Fruit fly (Drosophila melanogaster) ovary, adult (tissue): ENCODE measurements around the gene CG5180.

Experiments used
- CG17801 ChIP-seq: fragments of 200-800 bp; optimal IDR thresholded peaks from 2 replicates; lab custom pipeline; 2019; ENCODE audit warnings: missing biosample characterization, mild to moderate bottlenecking, missing genetic modification characterization, moderate library complexity; ENCODE audit not compliant: partially characterized antibody

CG5180 gene

dm6 chr3R:20565546-20565948 lies 7.8 kb downstream of the CG5180 start:
- TF ChIP-seq CG17801 (GFP tag; lab: Kevin White, UChicago): no peak

- TF ChIP-seq CG17801 (GFP tag; lab: Kevin White, UChicago): no peak
Observed at dm6 chr3R:20567507-20568222, 9.9 kb downstream of the CG5180 start.

dm6 chr3R:20573326-20573725 lies 15.6 kb downstream of the CG5180 start:
- no peak for TF ChIP-seq CG17801 (GFP tag; lab: Kevin White, UChicago)

dm6 chr3R:20574535-20574980 lies 16.8 kb downstream of the CG5180 start:
- TF ChIP-seq CG17801 (GFP tag; lab: Kevin White, UChicago): peak; percentile 70

dm6 chr3R:20576789-20577188 lies 19.1 kb downstream of the CG5180 start, which contains the start of the genes TFAM and CG5412:
TFAM (minus strand) TSS chr3R:20577010.
CG5412 (plus strand) TSS chr3R:20577053.
- TF ChIP-seq CG17801 (GFP tag; lab: Kevin White, UChicago): no peak

dm6 chr3R:20579816-20580215 lies 22.1 kb downstream of the CG5180 start, which contains the start of the genes EloB and Srp14:
EloB (minus strand) TSS chr3R:20579850.
Srp14 (plus strand) TSS chr3R:20580115.
- peak; percentile 88 for TF ChIP-seq CG17801 (GFP tag; lab: Kevin White, UChicago)

dm6 chr3R:20581376-20581775 lies 23.6 kb downstream of the CG5180 start, which contains the start of gene CG34008:
CG34008 (minus strand) TSS chr3R:20581522.
- no peak for TF ChIP-seq CG17801 (GFP tag; lab: Kevin White, UChicago)

- TF ChIP-seq CG17801 (GFP tag; lab: Kevin White, UChicago): peak; percentile 40
Observed at dm6 chr3R:20585566-20585965, 27.8 kb downstream of the CG5180 start, which contains the start of gene CG16953. CG16953 (minus strand) TSS chr3R:20585833.

- TF ChIP-seq CG17801 (GFP tag; lab: Kevin White, UChicago): no peak
Observed at dm6 chr3R:20586409-20586808, 28.7 kb downstream of the CG5180 start.

dm6 chr3R:20587630-20588479 lies 30.1 kb downstream of the CG5180 start, which contains the start of gene Septin2:
Septin2 (minus strand) TSS chr3R:20588356.
- peak; percentile 65 for TF ChIP-seq CG17801 (GFP tag; lab: Kevin White, UChicago)

dm6 chr3R:20588480-20588785 lies 30.7 kb downstream of the CG5180 start, which contains the start of gene Srp72:
Srp72 (plus strand) TSS chr3R:20588711.
- peak; percentile 67 for TF ChIP-seq CG17801 (GFP tag; lab: Kevin White, UChicago)

- peak; percentile 35 for TF ChIP-seq CG17801 (GFP tag; lab: Kevin White, UChicago)
Observed at dm6 chr3R:20592517-20593462, 35.1 kb downstream of the CG5180 start, which contains the start of the genes Pus1 and bon. Pus1 (minus strand) TSS chr3R:20592671. bon (plus strand) TSS chr3R:20593139.

dm6 chr3R:20593463-20593838 lies 35.7 kb downstream of the CG5180 start:
- no peak for TF ChIP-seq CG17801 (GFP tag; lab: Kevin White, UChicago)
